Fruit fly (Drosophila melanogaster): ENCODE measurements around the gene eIF1A.
A peak's percentile ranks its signal among the peaks of the same experiment; 100 is the strongest.

eIF1A gene

DNA sequence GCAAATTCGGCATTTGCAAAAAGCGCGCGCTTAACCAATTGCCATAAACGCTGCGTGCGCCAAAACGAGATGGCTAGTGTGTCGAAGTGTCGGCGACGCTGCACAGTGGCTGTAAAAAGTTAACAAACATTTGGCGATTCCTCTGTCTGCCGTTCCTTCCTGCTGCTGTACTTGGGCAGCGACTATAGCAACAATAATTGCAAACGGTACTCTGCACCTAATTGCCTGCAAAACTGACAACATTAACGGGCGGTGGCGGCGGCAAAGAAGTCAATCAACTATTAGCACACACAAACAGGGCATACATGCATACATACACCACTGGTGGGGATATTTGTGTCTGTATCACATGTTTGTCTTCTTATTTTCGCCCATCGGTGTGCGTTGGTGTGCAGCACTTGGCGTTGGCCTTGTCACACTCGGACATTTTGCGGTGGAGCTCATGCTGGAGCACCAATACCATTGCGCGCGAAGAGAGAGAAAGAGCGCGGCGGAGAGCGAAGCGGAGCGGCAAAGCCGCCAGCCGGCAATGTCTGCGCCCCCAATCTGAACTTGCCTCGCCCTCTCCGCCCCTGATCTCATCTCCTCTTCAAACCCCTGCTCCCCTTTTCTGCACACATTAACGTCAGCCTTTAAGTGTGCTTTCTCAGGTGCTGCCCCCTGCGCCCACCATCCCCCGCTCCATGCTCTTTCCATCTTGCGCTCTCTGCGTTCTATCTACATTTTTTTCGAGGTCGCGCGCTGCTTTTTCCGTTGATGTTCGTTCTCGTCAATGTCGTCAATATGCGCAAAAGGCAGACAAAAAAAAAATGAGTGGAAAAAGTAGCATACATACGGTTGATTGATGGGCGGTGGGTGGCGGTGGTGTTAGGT is 30.1 kb upstream of the eIF1A start (continued):
- TF ChIP-seq CG4282 (GFP tag; optimal IDR thresholded peaks at IDR 0.05), result no peak
- no peak for TF ChIP-seq Elba2 (GFP tag; optimal IDR thresholded peaks at IDR 0.05)
- TF ChIP-seq Hand (GFP tag; optimal IDR thresholded peaks at IDR 0.05), result peak; percentile 18
- TF ChIP-seq CG8290 (GFP tag; optimal IDR thresholded peaks at IDR 0.05), result no peak
- peak; percentile 10 to 69 for TF ChIP-seq CG8290 (tag; optimal IDR thresholded peaks at IDR 0.05)
- peak; percentile 16 for TF ChIP-seq grau (tag; optimal IDR thresholded peaks at IDR 0.05)
- TF ChIP-seq so (GFP tag; IDR thresholded peaks at IDR 0.05), result 0 out of 3 replicates have a peak, but pooled peaks have one; percentile 21
- TF ChIP-seq D19A (tag; optimal IDR thresholded peaks at IDR 0.05), result no peak
- TF ChIP-seq Usf (GFP tag; optimal IDR thresholded peaks at IDR 0.05), result no peak
- TF ChIP-seq CG12071 (GFP tag; optimal IDR thresholded peaks at IDR 0.05), result no peak
- peak; percentile 78 for TF ChIP-seq sug (tag; optimal IDR thresholded peaks at IDR 0.05)
- peak; percentile 54; the same call in 1 of the 2 replicates for TF ChIP-seq NFAT (GFP tag; IDR thresholded peaks at IDR 0.05)
- no peak for TF ChIP-seq CG10267 (tag; optimal IDR thresholded peaks at IDR 0.05)
- 0 out of 3 replicates have a peak, but pooled peaks have one; percentile 13 for TF ChIP-seq tgo (GFP tag; IDR thresholded peaks at IDR 0.05)
- TF ChIP-seq Sox100B (GFP tag; optimal IDR thresholded peaks at IDR 0.05), result no peak
- TF ChIP-seq CG10321 (GFP tag; IDR thresholded peaks at IDR 0.05), result peak; percentile 93
- TF ChIP-seq slou (GFP tag; optimal IDR thresholded peaks at IDR 0.05), result no peak
- peak; percentile 37 for TF ChIP-seq CG2120 (GFP tag; optimal IDR thresholded peaks at IDR 0.05)
- peak; percentile 42 for TF ChIP-seq Hmr (GFP tag; optimal IDR thresholded peaks at IDR 0.05)
- TF ChIP-seq CG11504 (tag; optimal IDR thresholded peaks at IDR 0.05), result no peak
- peak; percentile 22 for TF ChIP-seq CG9437 (GFP tag; optimal IDR thresholded peaks at IDR 0.05)
- no peak for TF ChIP-seq CG2889 (GFP tag; IDR thresholded peaks at IDR 0.05)
- peak; percentile 81 for TF ChIP-seq yki (optimal IDR thresholded peaks at IDR 0.05)
- peak; percentile 41; the same call in 1 of the 4 replicates for TF ChIP-seq Dll (GFP tag; IDR thresholded peaks at IDR 0.05; ENCODE audit: partially characterized antibody)
- TF ChIP-seq Atf3 (GFP tag; optimal IDR thresholded peaks at IDR 0.05), result no peak
- no peak for TF ChIP-seq mam (GFP tag; optimal IDR thresholded peaks at IDR 0.05)
- TF ChIP-seq zfh1 (GFP tag; IDR thresholded peaks at IDR 0.05), result 0 out of 3 replicates have a peak, but pooled peaks have one; percentile 41
- no peak for TF ChIP-seq CG8359 (GFP tag; optimal IDR thresholded peaks at IDR 0.05; ENCODE audit: borderline replicate concordance)
- peak in 1 of 2 experiments; percentile 59 for TF ChIP-seq Hr78 (GFP tag; optimal IDR thresholded peaks at IDR 0.05)
- no peak for TF ChIP-seq gem (tag; optimal IDR thresholded peaks at IDR 0.05)
- peak; percentile 25 for TF ChIP-seq CG10209 (GFP tag; optimal IDR thresholded peaks at IDR 0.05)
- no peak for TF ChIP-seq Sox102F (GFP tag; optimal IDR thresholded peaks at IDR 0.05)
- TF ChIP-seq E2f1 (GFP tag; IDR thresholded peaks at IDR 0.05), result peak; percentile 36; the same call in 1 of the 2 replicates
- peak; percentile 42 for TF ChIP-seq ttk (GFP tag; IDR thresholded peaks at IDR 0.05)
- no peak for TF ChIP-seq CG4707 (GFP tag; optimal IDR thresholded peaks at IDR 0.05)
- TF ChIP-seq CG7839 (tag; optimal IDR thresholded peaks at IDR 0.05), result no peak
- no peak for TF ChIP-seq Meics (GFP tag; optimal IDR thresholded peaks at IDR 0.05)
- TF ChIP-seq dmrt99B (tag; optimal IDR thresholded peaks at IDR 0.05), result peak; percentile 14
- peak; percentile 16 for TF ChIP-seq lbe (GFP tag; optimal IDR thresholded peaks at IDR 0.05)
- no peak for TF ChIP-seq pros (GFP tag; optimal IDR thresholded peaks at IDR 0.05)
- peak; percentile 74 for TF ChIP-seq Nf-YC (tag; optimal IDR thresholded peaks at IDR 0.05)
- TF ChIP-seq sd (tag; optimal IDR thresholded peaks at IDR 0.05), result no peak
- no peak for TF ChIP-seq Pdp1 (GFP tag; optimal IDR thresholded peaks at IDR 0.05)
- peak; percentile 9 for TF ChIP-seq cwo (GFP tag; optimal IDR thresholded peaks at IDR 0.05)
- TF ChIP-seq CG17359 (tag; optimal IDR thresholded peaks at IDR 0.05), result no peak
- TF ChIP-seq CG2678 (tag; optimal IDR thresholded peaks at IDR 0.05), result peak; percentile 16
- TF ChIP-seq pzg (GFP tag; optimal IDR thresholded peaks at IDR 0.05), result peak; percentile 8
- TF ChIP-seq Xbp1 (GFP tag; optimal IDR thresholded peaks at IDR 0.05), result no peak
